Worm (Caenorhabditis elegans) whole organism, mixed stage, embryonic: ENCODE data around the gene tyr-1.

Experiments used
- M03D4.4 ChIP-seq: sonication (generic microtip); optimal IDR thresholded peaks from 2 replicates; lab custom pipeline; 2017; ENCODE audit warnings: mild to moderate bottlenecking, missing genetic modification characterization, missing compliant biosample characterization
- bed-3 ChIP-seq: fragments of 200-800 bp; sonication (Bioruptor generic); optimal IDR thresholded peaks from 3 replicates; lab custom pipeline; 2018; ENCODE audit warnings: mild to moderate bottlenecking, missing genetic modification characterization, moderate library complexity, missing compliant biosample characterization
- blmp-1 ChIP-seq: fragments of 150-350 bp; optimal IDR thresholded peaks from 2 replicates; lab custom pipeline; 2014; ENCODE audit warnings: missing biosample characterization, missing genetic modification characterization
- ceh-39 ChIP-seq: fragments of 150-350 bp; optimal IDR thresholded peaks from 2 replicates; lab custom pipeline; 2014; ENCODE audit warnings: missing biosample characterization, missing genetic modification characterization
- ceh-43 ChIP-seq: fragments of 200-800 bp; sonication (Bioruptor generic); optimal IDR thresholded peaks from 2 replicates; lab custom pipeline; 2018; ENCODE audit warnings: mild to moderate bottlenecking, missing genetic modification characterization, moderate library complexity, missing compliant biosample characterization
- ceh-83 ChIP-seq: fragments of 200-800 bp; sonication (Bioruptor generic); optimal IDR thresholded peaks from 2 replicates; lab custom pipeline; 2018; ENCODE audit warnings: mild to moderate bottlenecking, missing genetic modification characterization, missing compliant biosample characterization
- ces-1 ChIP-seq: fragments of 150-350 bp; optimal IDR thresholded peaks from 2 replicates; lab custom pipeline; 2014; ENCODE audit warnings: missing biosample characterization, missing genetic modification reagents, missing genetic modification characterization
- cnd-1 ChIP-seq: fragments of 200-800 bp; sonication (Bioruptor generic); optimal IDR thresholded peaks from 2 replicates; lab custom pipeline; 2018; ENCODE audit warnings: mild to moderate bottlenecking, missing genetic modification characterization, missing compliant biosample characterization
- drap-1 ChIP-seq: fragments of 200-800 bp; sonication (Bioruptor generic); optimal IDR thresholded peaks from 3 replicates; lab custom pipeline; 2018; ENCODE audit warnings: mild to moderate bottlenecking, missing genetic modification characterization, missing compliant biosample characterization
- elt-1 ChIP-seq: sonication (generic microtip); optimal IDR thresholded peaks from 2 replicates; lab custom pipeline; 2017; ENCODE audit warnings: missing genetic modification characterization, mild to moderate bottlenecking, missing compliant biosample characterization, antibody characterized with exemption, moderate library complexity, borderline replicate concordance; ENCODE audit not compliant: insufficient read depth
- elt-3 ChIP-seq: fragments of 150-350 bp; optimal IDR thresholded peaks from 2 replicates; lab custom pipeline; 2014; ENCODE audit warnings: missing biosample characterization, missing genetic modification characterization
- flh-1 ChIP-seq: fragments of 200-800 bp; sonication (Bioruptor generic); optimal IDR thresholded peaks from 2 replicates; lab custom pipeline; 2018; ENCODE audit warnings: mild to moderate bottlenecking, missing genetic modification characterization, moderate library complexity, missing compliant biosample characterization
- ham-2 ChIP-seq: fragments of 200-800 bp; sonication (Bioruptor generic); optimal IDR thresholded peaks from 2 replicates; lab custom pipeline; 2018; ENCODE audit warnings: mild to moderate bottlenecking, missing genetic modification characterization, missing compliant biosample characterization
- hlh-1 ChIP-seq: fragments of 150-350 bp; optimal IDR thresholded peaks from 2 replicates; lab custom pipeline; 2014; ENCODE audit warnings: missing biosample characterization, missing genetic modification reagents, missing genetic modification characterization
- lin-13 ChIP-seq: fragments of 150-350 bp; optimal IDR thresholded peaks from 2 replicates; lab custom pipeline; 2014; ENCODE audit warnings: missing biosample characterization, missing genetic modification characterization
- lin-32 ChIP-seq: fragments of 200-800 bp; sonication (Bioruptor generic); optimal IDR thresholded peaks from 2 replicates; lab custom pipeline; 2018; ENCODE audit warnings: mild to moderate bottlenecking, missing genetic modification characterization, missing compliant biosample characterization
- lsy-2 ChIP-seq: fragments of 150-350 bp; optimal IDR thresholded peaks from 2 replicates; lab custom pipeline; 2014; ENCODE audit warnings: missing biosample characterization, missing genetic modification characterization
- mab-5 ChIP-seq: fragments of 150-350 bp; optimal IDR thresholded peaks from 2 replicates; lab custom pipeline; 2014; ENCODE audit warnings: missing biosample characterization, missing genetic modification characterization
- mep-1 ChIP-seq: fragments of 150-350 bp; optimal IDR thresholded peaks from 2 replicates; lab custom pipeline; 2017; ENCODE audit warnings: missing biosample characterization, missing genetic modification reagents, missing genetic modification characterization, inconsistent platforms
- mls-2 ChIP-seq: sonication (generic microtip); optimal IDR thresholded peaks from 2 replicates; lab custom pipeline; 2016; ENCODE audit warnings: mild to moderate bottlenecking, missing genetic modification characterization, moderate library complexity, missing compliant biosample characterization
- nhr-12 ChIP-seq: fragments of 150-350 bp; optimal IDR thresholded peaks from 2 replicates; lab custom pipeline; 2014; ENCODE audit warnings: missing biosample characterization, missing genetic modification characterization
- nhr-2 ChIP-seq: fragments of 150-350 bp; optimal IDR thresholded peaks from 2 replicates; lab custom pipeline; 2014; ENCODE audit warnings: missing biosample characterization, missing genetic modification characterization
- nhr-237 ChIP-seq: fragments of 150-350 bp; optimal IDR thresholded peaks from 2 replicates; lab custom pipeline; 2014; ENCODE audit warnings: missing biosample characterization, missing genetic modification characterization
- nhr-28 ChIP-seq: fragments of 150-350 bp; optimal IDR thresholded peaks from 2 replicates; lab custom pipeline; 2014; ENCODE audit warnings: missing biosample characterization, missing genetic modification characterization
- nhr-76 ChIP-seq: sonication (generic microtip); optimal IDR thresholded peaks from 2 replicates; lab custom pipeline; 2017; ENCODE audit warnings: missing biosample characterization, missing genetic modification characterization
- pha-4 ChIP-seq: fragments of 150-350 bp; optimal IDR thresholded peaks from 2 replicates; lab custom pipeline; 2018; ENCODE audit warnings: missing biosample characterization, missing genetic modification reagents, missing genetic modification characterization
- sem-2 ChIP-seq: fragments of 200-800 bp; sonication (Bioruptor generic); optimal IDR thresholded peaks from 2 replicates; lab custom pipeline; 2018; ENCODE audit warnings: mild to moderate bottlenecking, missing genetic modification characterization, missing compliant biosample characterization
- snpc-4 ChIP-seq: fragments of 150-350 bp; optimal IDR thresholded peaks from 2 replicates; lab custom pipeline; 2014; ENCODE audit warnings: missing biosample characterization, missing genetic modification characterization
- sptf-1 ChIP-seq: sonication (generic microtip); optimal IDR thresholded peaks from 2 replicates; lab custom pipeline; 2017; ENCODE audit warnings: mild to moderate bottlenecking, missing genetic modification characterization, moderate library complexity, missing compliant biosample characterization
- tbx-8 ChIP-seq: fragments of 200-800 bp; sonication (Bioruptor generic); optimal IDR thresholded peaks from 2 replicates; lab custom pipeline; 2018; ENCODE audit warnings: mild to moderate bottlenecking, missing genetic modification characterization, moderate library complexity, missing compliant biosample characterization
- unc-120 ChIP-seq: sonication (generic microtip); optimal IDR thresholded peaks from 2 replicates; lab custom pipeline; 2017; ENCODE audit warnings: missing genetic modification characterization, missing compliant biosample characterization; ENCODE audit not compliant: poor library complexity, severe bottlenecking
- unc-39 ChIP-seq: fragments of 150-350 bp; optimal IDR thresholded peaks from 2 replicates; lab custom pipeline; 2014; ENCODE audit warnings: missing biosample characterization, missing genetic modification characterization
- unc-62 ChIP-seq: fragments of 150-350 bp; optimal IDR thresholded peaks from 2 replicates; lab custom pipeline; 2014; ENCODE audit warnings: missing biosample characterization, missing genetic modification reagents, missing genetic modification characterization
- ztf-11 ChIP-seq: fragments of 150-350 bp; optimal IDR thresholded peaks from 2 replicates; lab custom pipeline; 2014; ENCODE audit warnings: missing biosample characterization, missing genetic modification characterization

Gene tyr-1

DNA sequence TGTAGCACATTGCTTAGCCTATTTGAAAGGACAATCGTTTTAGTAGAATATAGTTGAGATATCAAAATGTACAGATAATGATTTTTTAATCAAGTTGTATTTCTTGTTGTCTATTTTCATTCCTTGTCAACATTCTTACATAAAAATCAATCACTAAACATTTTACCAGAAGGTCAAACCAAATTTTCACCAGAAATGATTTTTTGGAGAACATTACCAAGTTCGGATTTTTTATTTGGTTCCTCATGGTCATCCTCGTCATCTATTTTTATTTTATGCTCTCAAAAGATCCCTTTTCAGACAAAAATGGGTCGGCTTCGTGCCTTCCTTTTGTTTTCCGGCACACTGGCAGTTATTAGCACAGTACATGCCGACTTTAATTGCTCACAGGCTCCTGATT, at the start of gene tyr-1:
tyr-1 (plus strand) TSS at position 301 of the 400 bp plus-strand sequence.
- no peak for TF ChIP-seq M03D4.4
- no peak for TF ChIP-seq mab-5 (tag; lab: Kevin White, UChicago)
- TF ChIP-seq tbx-8 (GFP tag; lab: Kevin White, UChicago) = no peak
- TF ChIP-seq, all 35 proteins: peak for 0

DNA sequence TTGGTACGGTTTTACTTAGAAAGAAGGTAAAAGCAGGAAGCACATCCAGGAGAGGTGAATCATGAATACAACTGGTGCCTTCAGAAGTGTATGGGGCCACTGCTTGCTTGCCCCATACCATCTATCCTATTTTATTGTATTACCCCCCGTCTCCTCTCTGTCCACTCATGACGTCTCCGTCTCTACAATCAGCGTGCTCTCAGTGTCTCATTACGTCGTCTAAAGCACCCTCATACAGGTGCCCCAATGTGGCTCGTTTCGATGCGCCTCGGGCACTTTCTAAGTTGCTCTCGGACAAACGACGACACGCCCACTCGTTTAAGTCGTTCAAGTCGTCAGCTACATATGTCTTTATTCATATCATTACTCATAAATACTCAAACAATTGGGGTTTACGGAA, 49.5 kb upstream of the tyr-1 start:
- TF ChIP-seq elt-1 (tag; lab: Kevin White, UChicago) = no peak
- peak; percentile 26 for TF ChIP-seq cnd-1

DNA sequence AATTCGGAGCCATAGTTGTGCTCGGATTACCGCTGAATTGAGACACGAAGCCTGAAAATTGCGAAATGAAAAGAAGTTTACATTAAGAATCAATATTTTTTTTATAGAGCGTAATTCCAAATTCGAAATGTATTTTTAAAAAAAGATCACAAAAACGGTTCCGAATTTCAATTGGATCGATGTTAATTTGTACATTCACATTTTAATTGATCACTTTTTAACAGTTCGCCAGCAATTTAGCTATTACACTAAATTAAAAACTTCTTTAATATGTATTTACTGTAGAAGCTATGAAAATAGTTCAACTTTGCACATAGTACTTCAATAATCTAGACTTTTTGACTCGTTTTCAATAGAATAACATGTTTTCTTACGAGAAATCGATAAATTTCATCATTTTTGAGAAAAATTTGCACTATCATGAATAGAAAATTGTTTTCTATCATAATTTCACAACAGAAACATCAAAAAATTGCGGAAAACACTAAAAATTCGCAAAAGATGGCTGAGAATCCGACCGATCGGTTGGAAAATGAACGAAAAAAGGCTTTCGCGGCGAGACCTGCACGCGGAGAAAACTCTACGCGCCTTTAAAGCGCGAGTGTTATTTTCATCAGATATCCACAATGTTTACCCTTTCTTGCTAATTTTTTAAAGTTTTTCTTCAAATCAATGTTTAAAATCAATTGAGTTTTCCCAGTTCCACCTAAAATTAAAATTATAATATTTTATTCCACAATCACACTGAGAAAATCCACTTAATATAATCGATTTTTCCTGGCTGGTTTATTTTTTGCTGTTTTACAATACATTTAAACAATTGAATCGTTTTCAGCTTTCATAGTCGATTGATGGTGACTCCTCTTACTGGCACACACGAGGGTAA, 44.8 kb upstream of the tyr-1 start, which contains the start of the genes egl-45 and kcmf-1:
egl-45 (minus strand) TSS at position 51 of the 886 bp plus-strand sequence.
kcmf-1 (plus strand) TSS at position 836 of the 886 bp plus-strand sequence.
- TF ChIP-seq tbx-8 (GFP tag; lab: Kevin White, UChicago) (no peak), lin-13 (tag; lab: Kevin White, UChicago) (no peak), ham-2 (GFP tag; lab: Kevin White, UChicago) (no peak), elt-3 (no peak), ceh-43 (GFP tag; lab: Kevin White, UChicago) (no peak), nhr-237 (tag; lab: Kevin White, UChicago) (no peak), ceh-39 (no peak), unc-120 (tag; lab: Kevin White, UChicago) (peak; percentile 66), lsy-2 (tag; lab: Kevin White, UChicago) (peak; percentile 36), nhr-2 (tag; lab: Kevin White, UChicago) (no peak), bed-3 (GFP tag; lab: Kevin White, UChicago) (no peak), nhr-76 (tag; lab: Kevin White, UChicago) (no peak), blmp-1 (tag; lab: Kevin White, UChicago) (no peak), mab-5 (tag; lab: Kevin White, UChicago) (no peak), mep-1 (tag; lab: Kevin White, UChicago) (peak; percentile 44), hlh-1 (peak; percentile 13), drap-1 (no peak), elt-1 (tag; lab: Kevin White, UChicago) (no peak), sem-2 (GFP tag; lab: Kevin White, UChicago) (no peak), ceh-83 (GFP tag; lab: Kevin White, UChicago) (no peak), mls-2 (tag; lab: Kevin White, UChicago) (no peak), nhr-28 (tag; lab: Kevin White, UChicago) (no peak), pha-4 (no peak), cnd-1 (no peak), snpc-4 (tag; lab: Kevin White, UChicago) (no peak), M03D4.4 (no peak), nhr-12 (tag; lab: Kevin White, UChicago) (no peak), ztf-11 (tag; lab: Kevin White, UChicago) (no peak), lin-32 (GFP tag; lab: Kevin White, UChicago) (no peak), ces-1 (GFP tag; lab: Kevin White, UChicago) (no peak), sptf-1 (tag; lab: Kevin White, UChicago) (no peak)

DNA sequence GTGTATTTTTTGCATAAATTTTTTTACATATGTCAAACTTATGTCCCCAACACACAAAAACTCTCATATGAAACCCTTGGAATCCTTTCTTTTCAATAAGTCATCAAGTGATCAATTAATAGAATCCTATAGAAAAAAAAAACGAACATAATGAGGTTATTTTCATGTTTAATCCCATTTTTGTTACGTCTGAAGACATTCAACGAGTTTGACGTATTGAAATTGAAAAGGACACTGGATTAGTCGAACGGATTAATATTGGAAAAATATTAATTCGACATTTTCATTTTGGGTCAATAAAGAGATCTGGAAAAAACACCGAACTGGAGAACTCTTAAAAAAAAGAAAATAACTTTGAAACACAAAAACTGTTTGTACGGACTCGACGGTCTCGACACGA, 41.1 kb upstream of the tyr-1 start:
- no peak for TF ChIP-seq flh-1
- TF ChIP-seq lin-13 (tag; lab: Kevin White, UChicago) = no peak
- no peak for TF ChIP-seq nhr-237 (tag; lab: Kevin White, UChicago)
- TF ChIP-seq lsy-2 (tag; lab: Kevin White, UChicago) = no peak
- no peak for TF ChIP-seq elt-1 (tag; lab: Kevin White, UChicago)
- TF ChIP-seq M03D4.4 = no peak
- TF ChIP-seq sptf-1 (tag; lab: Kevin White, UChicago) = no peak
- no peak for TF ChIP-seq pha-4
- TF ChIP-seq nhr-28 (tag; lab: Kevin White, UChicago) = no peak
- no peak for TF ChIP-seq unc-120 (tag; lab: Kevin White, UChicago)
- no peak for TF ChIP-seq tbx-8 (GFP tag; lab: Kevin White, UChicago)
- TF ChIP-seq unc-39 = no peak
- TF ChIP-seq elt-3 = no peak
- TF ChIP-seq nhr-2 (tag; lab: Kevin White, UChicago) = no peak
- no peak for TF ChIP-seq lin-32 (GFP tag; lab: Kevin White, UChicago)
- no peak for TF ChIP-seq unc-62
- no peak for TF ChIP-seq ces-1 (GFP tag; lab: Kevin White, UChicago)
- no peak for TF ChIP-seq hlh-1
- TF ChIP-seq, all 35 proteins: peak for 0
